Worm (Caenorhabditis elegans): ENCODE data around the gene C31B8.16.

C31B8.16 gene

DNA sequence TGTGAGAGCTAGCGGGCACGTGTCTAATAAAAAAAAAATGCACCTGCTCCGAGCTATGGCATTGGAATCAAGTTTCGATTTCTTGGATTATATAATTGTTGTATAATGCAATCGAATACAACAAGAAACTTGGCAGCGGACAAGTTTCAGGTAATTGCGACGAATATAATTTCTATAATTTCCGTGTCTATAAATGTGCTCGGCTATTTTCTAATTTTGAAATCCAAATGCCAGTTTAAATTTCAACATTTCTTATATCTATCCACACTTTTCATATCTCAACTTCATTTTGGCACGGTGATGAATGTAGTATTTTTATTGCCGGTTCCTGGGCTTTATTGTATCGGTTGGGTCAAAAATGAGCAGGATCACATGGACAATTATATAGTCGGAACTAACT, at the start of gene C31B8.16:
Gene C31B8.16, plus strand, starts transcription at position 301 of the 400 bp plus-strand sequence.
- no peak for TF ChIP-seq snpc-4 (tag; optimal IDR thresholded peaks at IDR 0.05)
- TF ChIP-seq T26A8.4 (GFP tag; IDR thresholded peaks at IDR 0.05) = no peak
- no peak for TF ChIP-seq lin-39 (tag; optimal IDR thresholded peaks at IDR 0.05)
- no peak for TF ChIP-seq nhr-48 (tag; optimal IDR thresholded peaks at IDR 0.05)
- no peak for TF ChIP-seq aha-1 (tag)
- no peak for TF ChIP-seq madf-5 (GFP tag; IDR thresholded peaks at IDR 0.05)
- TF ChIP-seq zfp-3 (GFP tag; conservative IDR thresholded peaks at IDR 0.05) = no peak
- TF ChIP-seq lin-38 (GFP tag; IDR thresholded peaks at IDR 0.05) = no peak

DNA sequence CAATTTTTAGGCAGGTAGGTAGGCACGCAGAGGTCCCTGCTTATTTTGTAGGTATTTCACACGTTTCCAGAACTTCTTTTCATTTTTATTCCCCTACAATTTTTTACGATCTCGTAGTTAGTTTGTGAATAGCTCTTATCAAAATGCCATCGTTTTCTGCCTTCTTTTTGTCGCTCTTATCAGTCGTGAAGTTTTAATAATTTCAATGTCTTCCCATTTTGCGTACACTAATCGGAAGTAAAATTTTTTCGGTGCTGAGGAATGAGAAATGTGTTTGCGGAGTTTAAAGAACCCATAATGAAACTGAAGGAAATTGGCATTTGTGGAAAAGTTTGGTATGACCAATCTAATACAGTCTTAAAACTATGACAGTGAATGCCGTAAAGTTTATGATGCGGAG, 49.5 kb upstream of the C31B8.16 start:
- TF ChIP-seq Y48G9A.11 (GFP tag; IDR thresholded peaks at IDR 0.05) = no peak
- no peak for TF ChIP-seq zip-2 (tag; optimal IDR thresholded peaks at IDR 0.05)
- no peak for TF ChIP-seq ceh-62 (tag; optimal IDR thresholded peaks at IDR 0.05)
- TF ChIP-seq nhr-77 (tag; optimal IDR thresholded peaks at IDR 0.05) = peak; percentile 17
- no peak for TF ChIP-seq Y75B8A.6 (GFP tag; IDR thresholded peaks at IDR 0.05)
- TF ChIP-seq nhr-10 (tag; optimal IDR thresholded peaks at IDR 0.05) = no peak
- no peak for TF ChIP-seq F10B5.3 (tag; optimal IDR thresholded peaks at IDR 0.05)
- peak; percentile 86 for TF ChIP-seq nhr-28 (tag; optimal IDR thresholded peaks at IDR 0.05)
- TF ChIP-seq jun-1 (tag; optimal IDR thresholded peaks at IDR 0.05) = no peak
- no peak for TF ChIP-seq ceh-82 (tag; optimal IDR thresholded peaks at IDR 0.05)
- no peak for TF ChIP-seq F37D6.2 (tag; optimal IDR thresholded peaks at IDR 0.05)
- TF ChIP-seq T20F7.1 (GFP tag; optimal IDR thresholded peaks at IDR 0.05) = no peak
- no peak for TF ChIP-seq egl-43 (GFP tag; IDR thresholded peaks at IDR 0.05)
- TF ChIP-seq mxl-3 (GFP tag; optimal IDR thresholded peaks at IDR 0.05) = no peak
- TF ChIP-seq dve-1 (tag; optimal IDR thresholded peaks at IDR 0.05; ENCODE audit: insufficient read depth) = peak; percentile 47
- peak in 1 of 2 experiments; percentile 70 for TF ChIP-seq unc-62 (GFP tag; optimal IDR thresholded peaks at IDR 0.05 in 1 of 2)
- TF ChIP-seq unc-62 (tag; optimal IDR thresholded peaks at IDR 0.05) = no peak
- no peak for TF ChIP-seq hmg-1.1 (GFP tag; IDR thresholded peaks at IDR 0.05)
- TF ChIP-seq ctbp-1 (GFP tag; IDR thresholded peaks at IDR 0.05) = no peak
- no peak for TF ChIP-seq fos-1 (tag; optimal IDR thresholded peaks at IDR 0.05)
- no peak for TF ChIP-seq madf-9 (GFP tag; conservative IDR thresholded peaks at IDR 0.05)
- no peak for TF ChIP-seq skn-1 (tag; optimal IDR thresholded peaks at IDR 0.05)
- TF ChIP-seq ztf-7 (tag; optimal IDR thresholded peaks at IDR 0.05) = no peak
- peak; percentile 66 for TF ChIP-seq dmd-6 (GFP tag; IDR thresholded peaks at IDR 0.05)
- TF ChIP-seq hlh-11 (tag; optimal IDR thresholded peaks at IDR 0.05) = no peak
- TF ChIP-seq F26F4.8 (GFP tag; conservative IDR thresholded peaks at IDR 0.05) = no peak
- no peak for TF ChIP-seq F49E8.2 (tag; optimal IDR thresholded peaks at IDR 0.05; ENCODE audit: borderline replicate concordance)
- peak; percentile 75 for TF ChIP-seq php-3 (GFP tag; IDR thresholded peaks at IDR 0.05)
- peak; percentile 74 for TF ChIP-seq pqm-1 (tag; optimal IDR thresholded peaks at IDR 0.05)
- TF ChIP-seq lin-29 (GFP tag; IDR thresholded peaks at IDR 0.05) = no peak
- no peak for TF ChIP-seq nhr-76 (tag; optimal IDR thresholded peaks at IDR 0.05)
- no peak for TF ChIP-seq Y105C5A.15 (GFP tag; IDR thresholded peaks at IDR 0.05)
- TF ChIP-seq daf-16 (GFP tag; optimal IDR thresholded peaks at IDR 0.05) = no peak
- TF ChIP-seq daf-16 (tag; optimal IDR thresholded peaks at IDR 0.05) = peak; percentile 31
- no peak for TF ChIP-seq mep-1 (tag; optimal IDR thresholded peaks at IDR 0.05)
- TF ChIP-seq tag-97 (GFP tag; IDR thresholded peaks at IDR 0.05) = no peak
- TF ChIP-seq hif-1 (tag; optimal IDR thresholded peaks at IDR 0.05) = no peak

Measured in whole organism, L4 larva.